ENCODE assay signal across 3 fruit fly cellular contexts in the genomic region with DNA sequence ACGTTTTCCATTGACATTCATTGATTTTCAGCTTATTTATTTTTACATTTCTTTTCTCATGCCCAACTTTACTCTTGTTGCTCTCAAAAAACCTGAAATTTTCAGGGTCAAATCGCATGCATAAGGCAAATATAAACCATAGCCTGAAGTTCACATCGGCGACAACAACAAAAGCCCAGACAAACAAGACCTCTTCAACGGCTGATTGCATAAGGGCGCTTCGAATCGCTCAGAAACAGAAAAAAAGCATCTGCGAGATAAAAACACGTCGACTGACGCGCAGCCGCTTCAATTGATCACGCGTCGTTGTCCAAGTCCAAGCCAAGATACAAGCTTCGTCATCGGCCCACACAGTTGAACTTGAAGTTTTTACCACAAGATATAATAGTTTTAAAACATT.
TF ChIP-seq lines count a peak whose summit lies in the region.

A gene (plus strand): TSS at position 161 of the 400 bp plus-strand sequence.

- no peak for TF ChIP-seq CTCF in whole organism, embryonic (GFP tag; optimal IDR thresholded peaks at IDR 0.05; lab: Kevin White, UChicago)

TF ChIP-seq in whole organism, embryonic, 481 proteins besides CTCF, POLR2A, EP300 and RAD21:
- TF ChIP-seq so (GFP tag; IDR thresholded peaks at IDR 0.05; lab: Robert Waterston, UW): 0 out of 3 replicates have a peak, but pooled peaks have one; percentile 25
- TF ChIP-seq vvl (GFP tag; IDR thresholded peaks at IDR 0.05; lab: Robert Waterston, UW): no peak
- TF ChIP-seq sima (GFP tag; optimal IDR thresholded peaks at IDR 0.05; lab: Kevin White, UChicago): no peak
- peak; percentile 32 for TF ChIP-seq oc (tag; optimal IDR thresholded peaks at IDR 0.05; lab: Kevin White, UChicago)
- no peak for TF ChIP-seq CG7556 (GFP tag; optimal IDR thresholded peaks at IDR 0.05; lab: Kevin White, UChicago)
- TF ChIP-seq NC2α (GFP tag; optimal IDR thresholded peaks at IDR 0.05; lab: Kevin White, UChicago): no peak
- TF ChIP-seq CG1233 (GFP tag; optimal IDR thresholded peaks at IDR 0.05; lab: Kevin White, UChicago): no peak
- TF ChIP-seq ems (GFP tag; optimal IDR thresholded peaks at IDR 0.05; lab: Kevin White, UChicago): no peak
- TF ChIP-seq chinmo (GFP tag; IDR thresholded peaks at IDR 0.05; lab: Robert Waterston, UW; ENCODE audit: partially characterized antibody): 0 out of 4 replicates have a peak, but pooled peaks have one; percentile 38
- no peak for TF ChIP-seq CG5180 (GFP tag; optimal IDR thresholded peaks at IDR 0.05; lab: Kevin White, UChicago)
- TF ChIP-seq sisA (GFP tag; IDR thresholded peaks at IDR 0.05; lab: Robert Waterston, UW): no peak
- TF ChIP-seq CG17186 (GFP tag; optimal IDR thresholded peaks at IDR 0.05; lab: Kevin White, UChicago): no peak
- no peak for TF ChIP-seq sc (optimal IDR thresholded peaks at IDR 0.05; lab: Kevin White, UChicago)
- no peak for TF ChIP-seq sc (GFP tag; optimal IDR thresholded peaks at IDR 0.05; lab: Kevin White, UChicago)
- TF ChIP-seq Pdp1 (GFP tag; optimal IDR thresholded peaks at IDR 0.05; lab: Kevin White, UChicago): peak in 1 of 2 experiments; percentile 79
- no peak for TF ChIP-seq bab2 (GFP tag; optimal IDR thresholded peaks at IDR 0.05; lab: Kevin White, UChicago)
- TF ChIP-seq nom (GFP tag; optimal IDR thresholded peaks at IDR 0.05; lab: Kevin White, UChicago): peak; percentile 47
- TF ChIP-seq CG17328 (GFP tag; IDR thresholded peaks at IDR 0.05; lab: Robert Waterston, UW): no peak
- TF ChIP-seq CG34422 (GFP tag; IDR thresholded peaks at IDR 0.05; lab: Robert Waterston, UW): no peak
- 0 out of 2 replicates have a peak, but pooled peaks have one; percentile 37 for TF ChIP-seq Awh (GFP tag; IDR thresholded peaks at IDR 0.05; lab: Robert Waterston, UW)

TF ChIP-seq in whole organism, prepupa, 60 proteins besides CTCF, POLR2A, EP300 and RAD21:
- TF ChIP-seq net (GFP tag; optimal IDR thresholded peaks at IDR 0.05; lab: Kevin White, UChicago) (no peak), CG11294 (GFP tag; IDR thresholded peaks at IDR 0.05; lab: Robert Waterston, UW) (no peak), dsx (GFP tag; optimal IDR thresholded peaks at IDR 0.05; lab: Kevin White, UChicago; ENCODE audit: poor library complexity, severe bottlenecking) (no peak), CG10669 (GFP tag; optimal IDR thresholded peaks at IDR 0.05; lab: Kevin White, UChicago) (no peak), CG3032 (tag; optimal IDR thresholded peaks at IDR 0.05; lab: Kevin White, UChicago) (no peak), Eip78C (GFP tag; lab: Kevin White, UChicago) (peak; percentile 25), fkh (GFP tag; optimal IDR thresholded peaks at IDR 0.05; lab: Kevin White, UChicago) (no peak), Eip93F (GFP tag; optimal IDR thresholded peaks at IDR 0.05; lab: Kevin White, UChicago) (no peak), ss (GFP tag; optimal IDR thresholded peaks at IDR 0.05; lab: Kevin White, UChicago) (peak; percentile 24 to 47), CG31627 (GFP tag; optimal IDR thresholded peaks at IDR 0.05; lab: Kevin White, UChicago) (no peak), acj6 (GFP tag; optimal IDR thresholded peaks at IDR 0.05; lab: Kevin White, UChicago) (no peak), Hr39 (GFP tag; optimal IDR thresholded peaks at IDR 0.05; lab: Kevin White, UChicago) (no peak), vri (GFP tag; optimal IDR thresholded peaks at IDR 0.05; lab: Kevin White, UChicago) (peak; percentile 34), Blimp-1 (GFP tag; optimal IDR thresholded peaks at IDR 0.05; lab: Kevin White, UChicago) (no peak), Sox102F (GFP tag; optimal IDR thresholded peaks at IDR 0.05; lab: Kevin White, UChicago) (no peak)
TF ChIP-seq in whole organism, prepupa: peak in this region for 3.

TF ChIP-seq in whole organism, pupa, 21 proteins besides CTCF, POLR2A, EP300 and RAD21:
- TF ChIP-seq CG17806 (tag; optimal IDR thresholded peaks at IDR 0.05; lab: Kevin White, UChicago) (no peak), EcR (GFP tag; optimal IDR thresholded peaks at IDR 0.05; lab: Kevin White, UChicago) (peak; percentile 75)
